Fruit fly (Drosophila melanogaster): Measurements from ENCODE around the gene CG32755.

CG32755 gene

dm6 chrX:5989368-5989767, 39.3 kb downstream of the CG32755 start (continued):
- TF ChIP-seq CG42726 (GFP tag; IDR thresholded peaks at IDR 0.05; ENCODE audit: partially characterized antibody), result no peak
- no peak for TF ChIP-seq Tbp (GFP tag; optimal IDR thresholded peaks at IDR 0.05)
- no peak for TF ChIP-seq CG7357 (GFP tag; IDR thresholded peaks at IDR 0.05)
- no peak for TF ChIP-seq Ets97D (GFP tag; optimal IDR thresholded peaks at IDR 0.05)
- TF ChIP-seq H2.0 (GFP tag; IDR thresholded peaks at IDR 0.05), result no peak
- TF ChIP-seq Mrtf (GFP tag; IDR thresholded peaks at IDR 0.05), result no peak
- TF ChIP-seq CG8281 (tag; optimal IDR thresholded peaks at IDR 0.05), result no peak
- no peak for TF ChIP-seq abd-A (tag; optimal IDR thresholded peaks at IDR 0.05)
- TF ChIP-seq ranshi (GFP tag; IDR thresholded peaks at IDR 0.05), result peak; percentile 48; the same call in 1 of the 2 replicates
- no peak for TF ChIP-seq B-H2 (GFP tag; optimal IDR thresholded peaks at IDR 0.05)
- TF ChIP-seq CG9797 (GFP tag; optimal IDR thresholded peaks at IDR 0.05), result no peak
- no peak for TF ChIP-seq ftz-f1 (GFP tag; optimal IDR thresholded peaks at IDR 0.05)
- peak; percentile 34; the same call in 1 of the 2 replicates for TF ChIP-seq gsb (GFP tag; IDR thresholded peaks at IDR 0.05)
- 0 out of 2 replicates have a peak, but pooled peaks have one; percentile 37 for TF ChIP-seq Awh (GFP tag; IDR thresholded peaks at IDR 0.05)
- TF ChIP-seq CG2120 (GFP tag; optimal IDR thresholded peaks at IDR 0.05), result no peak
- TF ChIP-seq sima (GFP tag; optimal IDR thresholded peaks at IDR 0.05), result no peak
- TF ChIP-seq hbn (GFP tag; IDR thresholded peaks at IDR 0.05; ENCODE audit: partially characterized antibody), result no peak
- TF ChIP-seq hkb (optimal IDR thresholded peaks at IDR 0.05), result no peak
- TF ChIP-seq hkb (GFP tag; IDR thresholded peaks at IDR 0.05), result peak; percentile 66
- no peak for TF ChIP-seq zen (tag; optimal IDR thresholded peaks at IDR 0.05)
- no peak for TF ChIP-seq CG11247 (GFP tag; IDR thresholded peaks at IDR 0.05)
- TF ChIP-seq en (GFP tag; optimal IDR thresholded peaks at IDR 0.05), result no peak
- TF ChIP-seq CG11696 (GFP tag; IDR thresholded peaks at IDR 0.05), result peak; percentile 72
- no peak for TF ChIP-seq ro (GFP tag; IDR thresholded peaks at IDR 0.05)
- no peak for TF ChIP-seq al (GFP tag; IDR thresholded peaks at IDR 0.05)
- TF ChIP-seq p53 (GFP tag; optimal IDR thresholded peaks at IDR 0.05), result no peak
- TF ChIP-seq wdn (GFP tag; IDR thresholded peaks at IDR 0.05), result no peak
- TF ChIP-seq CG6854 (GFP tag; optimal IDR thresholded peaks at IDR 0.05), result no peak
- TF ChIP-seq ap (GFP tag; IDR thresholded peaks at IDR 0.05), result peak; percentile 39; the same call in 1 of the 2 replicates
- TF ChIP-seq sr (GFP tag; IDR thresholded peaks at IDR 0.05), result no peak
- no peak for TF ChIP-seq Hr78 (GFP tag; optimal IDR thresholded peaks at IDR 0.05)
- no peak for TF ChIP-seq zen2 (GFP tag; IDR thresholded peaks at IDR 0.05; ENCODE audit: partially characterized antibody)
- TF ChIP-seq wek (GFP tag; optimal IDR thresholded peaks at IDR 0.05), result no peak
- no peak for TF ChIP-seq stwl (tag; optimal IDR thresholded peaks at IDR 0.05)
- TF ChIP-seq sc (optimal IDR thresholded peaks at IDR 0.05), result no peak
- TF ChIP-seq sc (GFP tag; optimal IDR thresholded peaks at IDR 0.05), result no peak
- TF ChIP-seq D19B (GFP tag; optimal IDR thresholded peaks at IDR 0.05), result no peak
- TF ChIP-seq CG4617 (GFP tag; optimal IDR thresholded peaks at IDR 0.05; ENCODE audit: borderline replicate concordance), result no peak
- peak; percentile 61 for TF ChIP-seq Oli (tag; optimal IDR thresholded peaks at IDR 0.05)

dm6 chrX:5992141-5992540, 42.1 kb downstream of the CG32755 start:
- TF ChIP-seq wor (GFP tag; IDR thresholded peaks at IDR 0.05), result no peak
- TF ChIP-seq CG42726 (GFP tag; IDR thresholded peaks at IDR 0.05; ENCODE audit: partially characterized antibody), result peak; percentile 61; the same call in 1 of the 2 replicates
- TF ChIP-seq CG4730 (GFP tag; IDR thresholded peaks at IDR 0.05), result no peak
- TF ChIP-seq CG17912 (GFP tag; optimal IDR thresholded peaks at IDR 0.05), result peak; percentile 12
- TF ChIP-seq CG17359 (tag; optimal IDR thresholded peaks at IDR 0.05), result no peak
- TF ChIP-seq vvl (GFP tag; IDR thresholded peaks at IDR 0.05), result peak; percentile 34; the same call in 1 of the 2 replicates
- TF ChIP-seq CG1602 (GFP tag; optimal IDR thresholded peaks at IDR 0.05), result no peak
- TF ChIP-seq CG4360 (GFP tag; IDR thresholded peaks at IDR 0.05), result no peak
- peak; percentile 44 for TF ChIP-seq Lhr (GFP tag; optimal IDR thresholded peaks at IDR 0.05)
- no peak for TF ChIP-seq CG12942 (GFP tag; optimal IDR thresholded peaks at IDR 0.05)
- no peak for TF ChIP-seq Hr78 (GFP tag; optimal IDR thresholded peaks at IDR 0.05)
- peak; percentile 20 for TF ChIP-seq gsb-n (tag; optimal IDR thresholded peaks at IDR 0.05)
- peak; percentile 14 for TF ChIP-seq CG4707 (GFP tag; optimal IDR thresholded peaks at IDR 0.05)
- TF ChIP-seq CG17612 (GFP tag; IDR thresholded peaks at IDR 0.05), result no peak
- peak; percentile 3 for TF ChIP-seq Dek (tag; optimal IDR thresholded peaks at IDR 0.05)
- TF ChIP-seq CG15601 (tag; optimal IDR thresholded peaks at IDR 0.05), result peak; percentile 40
- no peak for TF ChIP-seq pum (GFP tag; optimal IDR thresholded peaks at IDR 0.05)

All from whole organism, embryonic.